Fruit fly (Drosophila melanogaster) whole organism, embryonic: ENCODE measurements around the gene CG9132.
A peak's percentile ranks its signal among the peaks of the same experiment; 100 is the strongest.

Experiments used
- CG12104 ChIP-seq: fragments of 200-800 bp; sonication (Bioruptor generic); optimal IDR thresholded peaks from 3 replicates; lab custom pipeline; 2016; ENCODE audit warnings: missing biosample characterization, missing genetic modification characterization
- CG12219 ChIP-seq: fragments of 200-800 bp; sonication (Bioruptor generic); optimal IDR thresholded peaks from 3 replicates; lab custom pipeline; 2018; ENCODE audit warnings: missing biosample characterization, mild to moderate bottlenecking, missing genetic modification characterization
- CG13296 ChIP-seq: fragments of 200-800 bp; sonication (Bioruptor generic); optimal IDR thresholded peaks from 3 replicates; lab custom pipeline; 2018; ENCODE audit warnings: missing biosample characterization, mild to moderate bottlenecking, missing genetic modification characterization
- CG15269 ChIP-seq: fragments of 200-800 bp; sonication (Bioruptor generic); optimal IDR thresholded peaks from 2 replicates; lab custom pipeline; 2018; ENCODE audit warnings: missing biosample characterization, mild to moderate bottlenecking, missing genetic modification characterization, moderate library complexity
- CG15696 ChIP-seq: fragments of 200-800 bp; sonication (Bioruptor generic); optimal IDR thresholded peaks from 2 replicates; lab custom pipeline; 2019; ENCODE audit warnings: missing biosample characterization, mild to moderate bottlenecking, missing genetic modification characterization, moderate library complexity
- CG1603 ChIP-seq: fragments of 200-800 bp; sonication (Bioruptor generic); optimal IDR thresholded peaks from 2 replicates; lab custom pipeline; 2019; ENCODE audit warnings: missing biosample characterization, mild to moderate bottlenecking, missing genetic modification characterization, moderate library complexity
- CG16815 ChIP-seq: fragments of 200-800 bp; sonication (Bioruptor generic); optimal IDR thresholded peaks from 3 replicates; lab custom pipeline; 2017; ENCODE audit warnings: missing biosample characterization, mild to moderate bottlenecking, missing genetic modification characterization
- CG17328 ChIP-seq: fragments of 200-800 bp; sonication (Bioruptor generic); IDR thresholded peaks from 2 replicates; pipeline ENCODE4 v1.3.6; 2022; ENCODE audit warnings: missing biosample characterization, missing genetic modification characterization
- CG17359 ChIP-seq: fragments of 200-800 bp; sonication (Bioruptor generic); optimal IDR thresholded peaks from 3 replicates; lab custom pipeline; 2018; ENCODE audit warnings: missing biosample characterization, mild to moderate bottlenecking, missing genetic modification characterization, moderate library complexity
- CG2116 ChIP-seq: fragments of 200-800 bp; sonication (Bioruptor generic); optimal IDR thresholded peaks from 3 replicates; lab custom pipeline; 2018; ENCODE audit warnings: missing biosample characterization, mild to moderate bottlenecking, missing genetic modification characterization
- CG2199 ChIP-seq: fragments of 200-800 bp; sonication (Bioruptor generic); IDR thresholded peaks from 3 replicates; pipeline ENCODE4 v1.3.6; 2022; ENCODE audit warnings: missing biosample characterization, missing genetic modification characterization
- CG2202 ChIP-seq: fragments of 200-800 bp; sonication (Bioruptor generic); optimal IDR thresholded peaks from 2 replicates; lab custom pipeline; 2018; ENCODE audit warnings: missing biosample characterization, mild to moderate bottlenecking, missing genetic modification characterization
- CG34224 ChIP-seq: fragments of 200-800 bp; sonication (Bioruptor generic); IDR thresholded peaks from 3 replicates; pipeline ENCODE4 v1.3.6; 2022; ENCODE audit warnings: missing biosample characterization, missing genetic modification characterization; ENCODE audit not compliant: partially characterized antibody
- CG3847 ChIP-seq: fragments of 200-800 bp; sonication (Bioruptor generic); IDR thresholded peaks from 2 replicates; pipeline ENCODE4 v1.3.6; 2022; ENCODE audit warnings: missing biosample characterization, missing genetic modification characterization
- CG4282 ChIP-seq: fragments of 200-800 bp; sonication (Bioruptor generic); optimal IDR thresholded peaks from 2 replicates; lab custom pipeline; 2016; ENCODE audit warnings: missing biosample characterization, missing genetic modification characterization
- CG5245 ChIP-seq: fragments of 200-800 bp; sonication (Bioruptor generic); optimal IDR thresholded peaks from 3 replicates; lab custom pipeline; 2016; ENCODE audit warnings: missing biosample characterization, missing genetic modification characterization
- CG5953 ChIP-seq: fragments of 200-800 bp; sonication (Bioruptor generic); IDR thresholded peaks from 2 replicates; pipeline ENCODE4 v1.3.6; 2022; ENCODE audit warnings: missing biosample characterization, missing genetic modification characterization
- CG7357 ChIP-seq: fragments of 200-800 bp; sonication (Bioruptor generic); IDR thresholded peaks from 3 replicates; pipeline ENCODE4 v1.3.6; 2022; ENCODE audit warnings: missing biosample characterization, missing genetic modification characterization
- CG8944 ChIP-seq: fragments of 200-800 bp; sonication (Bioruptor generic); optimal IDR thresholded peaks from 3 replicates; lab custom pipeline; 2016; ENCODE audit warnings: missing biosample characterization, missing genetic modification characterization
- CG9797 ChIP-seq: fragments of 200-800 bp; sonication (Bioruptor generic); optimal IDR thresholded peaks from 3 replicates; lab custom pipeline; 2018; ENCODE audit warnings: missing biosample characterization, mild to moderate bottlenecking, missing genetic modification characterization
- Dfd ChIP-seq, 2 experiments: fragments of >200 bp; optimal IDR thresholded peaks; 2 replicates each; lab custom pipeline; 2017; ENCODE audit warnings: missing biosample characterization in 2 of 2, missing genetic modification characterization in 2 of 2
- Eip74EF ChIP-seq, 2 experiments: fragments of 200-800 bp in 1 of 2; fragments of >200 bp in 1 of 2; sonication (Bioruptor generic) in 1 of 2; optimal IDR thresholded peaks; 2 replicates each; lab custom pipeline; 2017 to 2019; ENCODE audit warnings: missing biosample characterization in 2 of 2, missing genetic modification characterization in 2 of 2, mild to moderate bottlenecking in 1 of 2, moderate library complexity in 1 of 2
- Fer1 ChIP-seq: fragments of 200-800 bp; sonication (Bioruptor generic); optimal IDR thresholded peaks from 2 replicates; lab custom pipeline; 2017; ENCODE audit warnings: missing biosample characterization, mild to moderate bottlenecking, missing genetic modification characterization
- Nf-YB ChIP-seq: fragments of 200-800 bp; sonication (Bioruptor generic); optimal IDR thresholded peaks from 3 replicates; lab custom pipeline; 2019; ENCODE audit warnings: missing biosample characterization, mild to moderate bottlenecking, missing genetic modification characterization, moderate library complexity
- Sox102F ChIP-seq: fragments of 200-800 bp; sonication (Bioruptor generic); optimal IDR thresholded peaks from 2 replicates; lab custom pipeline; 2018; ENCODE audit warnings: missing biosample characterization, mild to moderate bottlenecking, missing genetic modification characterization, moderate library complexity
- TFAM ChIP-seq: fragments of 200-800 bp; sonication (Bioruptor generic); optimal IDR thresholded peaks from 2 replicates; lab custom pipeline; 2017; ENCODE audit warnings: missing biosample characterization, missing genetic modification characterization, inconsistent platforms
- Taf1 ChIP-seq: fragments of 200-800 bp; sonication (Bioruptor generic); IDR thresholded peaks from 2 replicates; pipeline ENCODE4 v1.3.6; 2022; ENCODE audit warnings: missing biosample characterization, missing genetic modification characterization
- Trl ChIP-seq, 3 experiments: fragments of >200 bp in 2 of 3; fragments of 200-800 bp in 1 of 3; sonication (Bioruptor generic) in 1 of 3; optimal IDR thresholded peaks; 2 replicates in 1 of 3; 3 replicates in 2 of 3; lab custom pipeline; 2016 to 2017; ENCODE audit warnings: missing biosample characterization in 1 of 3, missing genetic modification characterization in 1 of 3
- aop ChIP-seq: fragments of 200-800 bp; sonication (Bioruptor generic); IDR thresholded peaks from 2 replicates; pipeline ENCODE4 v1.3.6; 2022; ENCODE audit warnings: missing biosample characterization, missing genetic modification characterization
- dati ChIP-seq: fragments of 200-800 bp; sonication (Bioruptor generic); IDR thresholded peaks from 2 replicates; pipeline ENCODE4 v1.3.6; 2022; ENCODE audit warnings: missing biosample characterization, missing genetic modification characterization
- eve ChIP-seq, 2 experiments: fragments of >200 bp; optimal IDR thresholded peaks; 2 replicates each; lab custom pipeline; 2017; ENCODE audit warnings: missing biosample characterization in 2 of 2, missing genetic modification characterization in 2 of 2
- fd64A ChIP-seq: fragments of 200-800 bp; sonication (Bioruptor generic); optimal IDR thresholded peaks from 3 replicates; lab custom pipeline; 2018; ENCODE audit warnings: missing biosample characterization, mild to moderate bottlenecking, missing genetic modification characterization
- fd96Cb ChIP-seq: fragments of 200-800 bp; sonication (Bioruptor generic); optimal IDR thresholded peaks from 2 replicates; lab custom pipeline; 2018; ENCODE audit warnings: missing biosample characterization, mild to moderate bottlenecking, missing genetic modification characterization, moderate library complexity
- ftz-f1 ChIP-seq: fragments of 200-800 bp; sonication (Bioruptor generic); optimal IDR thresholded peaks from 2 replicates; lab custom pipeline; 2016; ENCODE audit warnings: missing biosample characterization, missing genetic modification characterization
- gsb-n ChIP-seq: fragments of 200-800 bp; sonication (Bioruptor generic); optimal IDR thresholded peaks from 3 replicates; lab custom pipeline; 2018; ENCODE audit warnings: missing biosample characterization, mild to moderate bottlenecking, missing genetic modification characterization
- hbn ChIP-seq: fragments of 200-800 bp; sonication (Bioruptor generic); IDR thresholded peaks from 2 replicates; pipeline ENCODE4 v1.3.6; 2022; ENCODE audit warnings: missing biosample characterization, missing genetic modification characterization; ENCODE audit not compliant: partially characterized antibody
- hkb ChIP-seq, 2 experiments: fragments of 200-800 bp in 1 of 2; fragments of >200 bp in 1 of 2; sonication (Bioruptor generic) in 1 of 2; IDR thresholded peaks in 1 of 2; optimal IDR thresholded peaks in 1 of 2; 2 replicates each; pipeline versions ENCODE4 v1.3.6 to Lab custom; 2017 to 2022; ENCODE audit warnings: missing biosample characterization in 1 of 2, missing genetic modification characterization in 1 of 2
- lov ChIP-seq, 2 experiments: fragments of 200-800 bp in 1 of 2; fragments of >200 bp in 1 of 2; sonication (Bioruptor generic) in 1 of 2; IDR thresholded peaks in 1 of 2; optimal IDR thresholded peaks in 1 of 2; 2 replicates in 1 of 2; 3 replicates in 1 of 2; pipeline versions ENCODE4 v1.3.6 to Lab custom; 2017 to 2022; ENCODE audit warnings: missing biosample characterization in 1 of 2, missing genetic modification characterization in 1 of 2
- mirr ChIP-seq: fragments of 200-800 bp; sonication (Bioruptor generic); optimal IDR thresholded peaks from 3 replicates; lab custom pipeline; 2018; ENCODE audit warnings: missing biosample characterization, mild to moderate bottlenecking, missing genetic modification characterization
- ranshi ChIP-seq: fragments of 200-800 bp; sonication (Bioruptor generic); IDR thresholded peaks from 2 replicates; pipeline ENCODE4 v1.3.6; 2022; ENCODE audit warnings: missing biosample characterization, missing genetic modification characterization
- rib ChIP-seq: fragments of 200-800 bp; sonication (Bioruptor generic); IDR thresholded peaks from 2 replicates; pipeline ENCODE4 v1.3.6; 2022; ENCODE audit warnings: missing biosample characterization, missing genetic modification characterization
- run ChIP-seq: fragments of 200-800 bp; sonication (Bioruptor generic); optimal IDR thresholded peaks from 3 replicates; lab custom pipeline; 2018; ENCODE audit warnings: missing biosample characterization, mild to moderate bottlenecking, missing genetic modification characterization
- shn ChIP-seq: fragments of 200-800 bp; sonication (Bioruptor generic); optimal IDR thresholded peaks from 3 replicates; lab custom pipeline; 2016; ENCODE audit warnings: missing biosample characterization, missing genetic modification characterization
- sqz ChIP-seq: fragments of 200-800 bp; sonication (Bioruptor generic); optimal IDR thresholded peaks from 3 replicates; lab custom pipeline; 2018; ENCODE audit warnings: missing biosample characterization, mild to moderate bottlenecking, missing genetic modification characterization
- ssp ChIP-seq: fragments of 200-800 bp; sonication (Bioruptor generic); IDR thresholded peaks from 2 replicates; pipeline ENCODE4 v1.3.6; 2022; ENCODE audit warnings: missing biosample characterization, missing genetic modification characterization
- sug ChIP-seq: fragments of 200-800 bp; optimal IDR thresholded peaks from 2 replicates; lab custom pipeline; 2019; ENCODE audit warnings: missing biosample characterization, mild to moderate bottlenecking, missing genetic modification characterization, moderate library complexity
- tna ChIP-seq: fragments of 200-800 bp; sonication (Bioruptor generic); IDR thresholded peaks from 2 replicates; pipeline ENCODE4 v1.3.6; 2022; ENCODE audit warnings: missing biosample characterization, missing genetic modification characterization; ENCODE audit not compliant: partially characterized antibody
- trem ChIP-seq: fragments of 200-800 bp; optimal IDR thresholded peaks from 3 replicates; lab custom pipeline; 2019; ENCODE audit warnings: missing biosample characterization, mild to moderate bottlenecking, missing genetic modification characterization, moderate library complexity
- tx ChIP-seq: fragments of 200-800 bp; sonication (Bioruptor generic); optimal IDR thresholded peaks from 2 replicates; lab custom pipeline; 2016; ENCODE audit warnings: missing biosample characterization, missing genetic modification characterization
- unc-4 ChIP-seq: fragments of 200-800 bp; sonication (Bioruptor generic); IDR thresholded peaks from 2 replicates; pipeline ENCODE4 v1.3.6; 2022; ENCODE audit warnings: missing biosample characterization, missing genetic modification characterization; ENCODE audit not compliant: partially characterized antibody

The CG9132 gene

dm6 chrX:16803299-16803698 is 2.8 kb upstream of the CG9132 start, which contains the start of the genes Rai1 and CG13005 (continued):
- TF ChIP-seq Nf-YB (GFP tag; lab: Kevin White, UChicago) (no peak), Dfd (GFP tag; optimal IDR thresholded peaks at IDR 0.05; lab: Kevin White, UChicago) (no peak), tx (GFP tag; lab: Kevin White, UChicago) (no peak), shn (GFP tag; lab: Kevin White, UChicago) (no peak), sqz (GFP tag; lab: Kevin White, UChicago) (no peak), Trl (optimal IDR thresholded peaks at IDR 0.05; lab: Kevin White, UChicago) (no peak), Trl (GFP tag; optimal IDR thresholded peaks at IDR 0.05; lab: Kevin White, UChicago) (no peak), TFAM (GFP tag; lab: Kevin White, UChicago) (no peak), CG8944 (no peak), tna (peak; percentile 73), aop (no peak), lov (optimal IDR thresholded peaks at IDR 0.05; lab: Kevin White, UChicago) (no peak), lov (GFP tag; IDR thresholded peaks at IDR 0.05; lab: Robert Waterston, UW) (no peak), hkb (optimal IDR thresholded peaks at IDR 0.05; lab: Kevin White, UChicago) (no peak), hkb (GFP tag; IDR thresholded peaks at IDR 0.05; lab: Robert Waterston, UW) (no peak), fd96Cb (tag; lab: Kevin White, UChicago) (no peak), CG34224 (GFP tag; lab: Robert Waterston, UW) (peak; percentile 79), ssp (GFP tag; lab: Robert Waterston, UW) (no peak), CG17359 (tag; lab: Kevin White, UChicago) (no peak), CG13296 (GFP tag; lab: Kevin White, UChicago) (no peak), dati (no peak), Fer1 (GFP tag; lab: Kevin White, UChicago) (no peak), CG2199 (GFP tag; lab: Robert Waterston, UW) (no peak), Taf1 (GFP tag; lab: Robert Waterston, UW) (no peak), ftz-f1 (GFP tag; lab: Kevin White, UChicago) (peak; percentile 95), hbn (GFP tag; lab: Robert Waterston, UW) (peak; percentile 80), CG5245 (GFP tag; lab: Kevin White, UChicago) (no peak), CG9797 (GFP tag; lab: Kevin White, UChicago) (peak; percentile 53), CG7357 (GFP tag; lab: Robert Waterston, UW) (peak; percentile 53; the same call in 1 of the 3 replicates), CG5953 (GFP tag; lab: Robert Waterston, UW) (no peak), CG15696 (tag; lab: Kevin White, UChicago) (no peak), CG4282 (GFP tag; lab: Kevin White, UChicago) (no peak), CG12219 (GFP tag; lab: Kevin White, UChicago) (no peak), eve (GFP tag; optimal IDR thresholded peaks at IDR 0.05; lab: Kevin White, UChicago) (no peak), ranshi (GFP tag; lab: Robert Waterston, UW) (no peak), CG1603 (tag; lab: Kevin White, UChicago) (peak; percentile 28), run (tag; lab: Kevin White, UChicago) (no peak), sug (tag; lab: Kevin White, UChicago) (no peak), CG17328 (GFP tag; lab: Robert Waterston, UW) (no peak), trem (tag; lab: Kevin White, UChicago) (peak; percentile 34), Sox102F (GFP tag; lab: Kevin White, UChicago) (no peak), gsb-n (tag; lab: Kevin White, UChicago) (no peak), CG15269 (tag; lab: Kevin White, UChicago) (no peak), CG16815 (GFP tag; lab: Kevin White, UChicago) (no peak), unc-4 (GFP tag; lab: Robert Waterston, UW) (peak; percentile 86), Eip74EF (GFP tag; optimal IDR thresholded peaks at IDR 0.05; lab: Kevin White, UChicago) (no peak), CG12104 (GFP tag; lab: Kevin White, UChicago) (no peak), CG2202 (tag; lab: Kevin White, UChicago) (no peak), mirr (no peak), fd64A (GFP tag; lab: Kevin White, UChicago) (no peak), CG3847 (GFP tag; lab: Robert Waterston, UW) (no peak), rib (GFP tag; lab: Robert Waterston, UW) (no peak), CG2116 (GFP tag; lab: Kevin White, UChicago) (peak; percentile 48)
